Worm (Caenorhabditis elegans): ENCODE results near the gene pals-39.

The pals-39 gene

ce11 chrV:12455695-12456094 is 12.0 kb upstream of the pals-39 start:
- TF ChIP-seq ceh-20 (GFP tag; IDR thresholded peaks at IDR 0.05) (no peak), dpl-1 (GFP tag; optimal IDR thresholded peaks at IDR 0.05) (no peak), fos-1 (tag; optimal IDR thresholded peaks at IDR 0.05) (no peak), egl-43 (GFP tag; IDR thresholded peaks at IDR 0.05) (peak; percentile 42; the same call in 1 of the 2 replicates), nhr-11 (tag; optimal IDR thresholded peaks at IDR 0.05) (no peak), jun-1 (tag; optimal IDR thresholded peaks at IDR 0.05) (no peak), ces-1 (GFP tag; optimal IDR thresholded peaks at IDR 0.05) (no peak), pha-4 (GFP tag; IDR thresholded peaks at IDR 0.05) (no peak), pha-4 (tag; optimal IDR thresholded peaks at IDR 0.05) (no peak), dve-1 (tag; optimal IDR thresholded peaks at IDR 0.05; ENCODE audit: insufficient read depth) (no peak), unc-130 (GFP tag; optimal IDR thresholded peaks at IDR 0.05) (no peak), lin-39 (tag; optimal IDR thresholded peaks at IDR 0.05) (no peak), ceh-62 (tag; optimal IDR thresholded peaks at IDR 0.05) (no peak), set-16 (GFP tag; IDR thresholded peaks at IDR 0.05) (peak; percentile 93), F44E2.7 (GFP tag; IDR thresholded peaks at IDR 0.05) (no peak), zip-11 (GFP tag; IDR thresholded peaks at IDR 0.05) (no peak), F26F4.8 (GFP tag; conservative IDR thresholded peaks at IDR 0.05) (no peak), ZK337.2 (GFP tag; IDR thresholded peaks at IDR 0.05) (no peak), tra-1 (GFP tag; IDR thresholded peaks at IDR 0.05) (no peak), lin-13 (GFP tag; optimal IDR thresholded peaks at IDR 0.05) (no peak), fkh-10 (GFP tag; optimal IDR thresholded peaks at IDR 0.05) (no peak), duxl-1 (tag; optimal IDR thresholded peaks at IDR 0.05; ENCODE audit: poor library complexity) (no peak), daf-16 (GFP tag; optimal IDR thresholded peaks at IDR 0.05) (no peak), daf-16 (tag; optimal IDR thresholded peaks at IDR 0.05) (no peak), saeg-2 (GFP tag; IDR thresholded peaks at IDR 0.05) (no peak), mes-2 (tag; optimal IDR thresholded peaks at IDR 0.05; ENCODE audit: poor library complexity, severe bottlenecking) (no peak), ztf-11 (tag; optimal IDR thresholded peaks at IDR 0.05) (no peak), mxl-2 (GFP tag; conservative IDR thresholded peaks at IDR 0.05) (no peak), aha-1 (tag) (peak; percentile 27), hif-1 (tag; optimal IDR thresholded peaks at IDR 0.05) (no peak), tag-97 (GFP tag; IDR thresholded peaks at IDR 0.05) (no peak), ctbp-1 (GFP tag; IDR thresholded peaks at IDR 0.05) (0 out of 2 replicates have a peak, but pooled peaks have one; percentile 14), zfp-3 (GFP tag; conservative IDR thresholded peaks at IDR 0.05) (no peak), skn-1 (tag; optimal IDR thresholded peaks at IDR 0.05) (no peak), D1046.2 (GFP tag; IDR thresholded peaks at IDR 0.05) (no peak), snpc-1.2 (GFP tag; IDR thresholded peaks at IDR 0.05) (no peak), dmd-8 (GFP tag; IDR thresholded peaks at IDR 0.05) (0 out of 2 replicates have a peak, but pooled peaks have one; percentile 38), T20F7.1 (GFP tag; optimal IDR thresholded peaks at IDR 0.05) (no peak)

ce11 chrV:12450441-12450840 is 6.8 kb upstream of the pals-39 start, which contains the start of gene F28C1.1:
Gene F28C1.1 (plus strand): TSS chrV:12450805.
- TF ChIP-seq mep-1 (tag; optimal IDR thresholded peaks at IDR 0.05) = no peak
- TF ChIP-seq nhr-76 (tag; optimal IDR thresholded peaks at IDR 0.05) = no peak
- peak; percentile 93 for TF ChIP-seq T20F7.1 (GFP tag; optimal IDR thresholded peaks at IDR 0.05)
- TF ChIP-seq spr-3 (GFP tag; optimal IDR thresholded peaks at IDR 0.05) = no peak
- TF ChIP-seq ztf-11 (tag; optimal IDR thresholded peaks at IDR 0.05) = no peak
- TF ChIP-seq zfp-3 (GFP tag; conservative IDR thresholded peaks at IDR 0.05) = no peak
- TF ChIP-seq R02D3.7 (tag; optimal IDR thresholded peaks at IDR 0.05) = peak; percentile 16
- no peak for TF ChIP-seq mxl-3 (GFP tag; optimal IDR thresholded peaks at IDR 0.05)
- no peak for TF ChIP-seq tra-1 (GFP tag; IDR thresholded peaks at IDR 0.05)
- no peak for TF ChIP-seq unc-62 (GFP tag; optimal IDR thresholded peaks at IDR 0.05 in 1 of 2)
- no peak for TF ChIP-seq unc-62 (tag; optimal IDR thresholded peaks at IDR 0.05)
- no peak for TF ChIP-seq php-3 (GFP tag; IDR thresholded peaks at IDR 0.05)
- no peak for TF ChIP-seq D1046.2 (GFP tag; IDR thresholded peaks at IDR 0.05)
- no peak for TF ChIP-seq zip-11 (GFP tag; IDR thresholded peaks at IDR 0.05)
- TF ChIP-seq set-16 (GFP tag; IDR thresholded peaks at IDR 0.05) = no peak
- TF ChIP-seq nhr-6 (tag; optimal IDR thresholded peaks at IDR 0.05) = peak; percentile 55
- peak; percentile 84 for TF ChIP-seq dpl-1 (GFP tag; optimal IDR thresholded peaks at IDR 0.05)
- TF ChIP-seq Y48G9A.11 (GFP tag; IDR thresholded peaks at IDR 0.05) = peak; percentile 92

Data from whole organism, L4 larva.